Worm (Caenorhabditis elegans): ENCODE measurements around the gene C40C9.3.

Gene C40C9.3

ce11 chrX:13663641-13664633 is 16.5 kb downstream of the C40C9.3 start, which contains the start of gene C04A11.5 (continued):
- TF ChIP-seq sptf-1 (tag; optimal IDR thresholded peaks at IDR 0.05) (no peak), sup-37 (GFP tag; optimal IDR thresholded peaks at IDR 0.05) (no peak), egl-13 (tag; optimal IDR thresholded peaks at IDR 0.05) (no peak), egl-27 (tag; optimal IDR thresholded peaks at IDR 0.05) (no peak), dsc-1 (tag; optimal IDR thresholded peaks at IDR 0.05) (no peak), snu-23 (GFP tag; optimal IDR thresholded peaks at IDR 0.05) (peak; percentile 35), unc-98 (GFP tag; IDR thresholded peaks at IDR 0.05) (no peak), nhr-76 (tag; optimal IDR thresholded peaks at IDR 0.05) (no peak), fkh-8 (tag; optimal IDR thresholded peaks at IDR 0.05) (no peak), nhr-47 (tag; optimal IDR thresholded peaks at IDR 0.05) (no peak), nhr-20 (tag; optimal IDR thresholded peaks at IDR 0.05) (peak; percentile 70), vab-15 (tag; optimal IDR thresholded peaks at IDR 0.05) (no peak)

DNA sequence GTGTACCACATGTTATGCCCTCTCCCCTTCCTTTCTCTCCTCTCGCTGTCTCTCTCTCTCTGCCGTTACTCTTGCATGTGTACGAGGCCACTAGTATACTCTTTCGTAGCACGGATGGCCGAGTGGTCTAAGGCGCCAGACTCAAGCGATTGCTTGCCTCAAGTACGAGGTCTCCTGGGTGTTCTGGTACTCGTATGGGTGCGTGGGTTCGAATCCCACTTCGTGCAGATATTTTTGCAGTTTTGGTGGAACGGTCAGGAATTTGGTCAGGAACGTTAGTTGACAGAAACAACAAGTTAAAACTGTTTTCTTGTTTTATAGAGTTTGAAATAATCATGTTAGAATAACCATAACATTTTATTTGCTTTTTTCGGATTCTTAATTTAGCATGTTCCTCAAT is 18.0 kb downstream of the C40C9.3 start:
- peak; percentile 90 for TF ChIP-seq nhr-90 (tag; optimal IDR thresholded peaks at IDR 0.05; ENCODE audit: poor library complexity)
- no peak for TF ChIP-seq pqm-1 (tag; optimal IDR thresholded peaks at IDR 0.05)
- TF ChIP-seq lsy-2 (tag; optimal IDR thresholded peaks at IDR 0.05) = peak; percentile 61 to 79
- TF ChIP-seq nhr-28 (tag; optimal IDR thresholded peaks at IDR 0.05) = no peak
- TF ChIP-seq nhr-237 (tag; optimal IDR thresholded peaks at IDR 0.05) = no peak
- TF ChIP-seq F16B12.6 (tag; optimal IDR thresholded peaks at IDR 0.05) = peak; percentile 35
- no peak for TF ChIP-seq tlp-1 (tag; optimal IDR thresholded peaks at IDR 0.05)
- no peak for TF ChIP-seq aha-1 (tag; optimal IDR thresholded peaks at IDR 0.05)
- no peak for TF ChIP-seq unc-30 (tag; optimal IDR thresholded peaks at IDR 0.05)
- peak in 3 of 6 experiments; percentile 50 to 84 (median 60) for TF ChIP-seq elt-3 (tag; optimal IDR thresholded peaks at IDR 0.05)
- TF ChIP-seq mdl-1 (tag; optimal IDR thresholded peaks at IDR 0.05) = peak in 1 of 2 experiments; percentile 89
- TF ChIP-seq mep-1 (tag; optimal IDR thresholded peaks at IDR 0.05) = peak; percentile 90
- TF ChIP-seq lir-3 (tag; optimal IDR thresholded peaks at IDR 0.05; ENCODE audit: poor library complexity) = peak; percentile 60
- TF ChIP-seq nhr-85 (tag) = peak; percentile 84
- TF ChIP-seq Y116A8C.19 (tag; optimal IDR thresholded peaks at IDR 0.05; ENCODE audit: borderline replicate concordance) = no peak
- peak; percentile 81 for TF ChIP-seq unc-86 (tag; optimal IDR thresholded peaks at IDR 0.05)
- TF ChIP-seq nhr-71 (tag; optimal IDR thresholded peaks at IDR 0.05) = peak; percentile 88
- no peak for TF ChIP-seq fkh-4 (tag; optimal IDR thresholded peaks at IDR 0.05; ENCODE audit: borderline replicate concordance)
- peak; percentile 40 to 83 for TF ChIP-seq lin-35 (GFP tag; optimal IDR thresholded peaks at IDR 0.05)
- peak; percentile 58 for TF ChIP-seq zip-4 (GFP tag; optimal IDR thresholded peaks at IDR 0.05)
- no peak for TF ChIP-seq ets-5 (GFP tag; IDR thresholded peaks at IDR 0.05)
- peak; percentile 75 for TF ChIP-seq irx-1 (tag; optimal IDR thresholded peaks at IDR 0.05)
- peak; percentile 51 to 52 for TF ChIP-seq efl-1 (optimal IDR thresholded peaks at IDR 0.05)
- peak; percentile 36 to 93 for TF ChIP-seq efl-1 (GFP tag; optimal IDR thresholded peaks at IDR 0.05 in 1 of 2)
- peak; percentile 88 for TF ChIP-seq swsn-7 (tag; optimal IDR thresholded peaks at IDR 0.05)
- peak; percentile 84 to 88 (median 85) for TF ChIP-seq ceh-82 (tag; optimal IDR thresholded peaks at IDR 0.05)
- no peak for TF ChIP-seq unc-62 (GFP tag; optimal IDR thresholded peaks at IDR 0.05)
- TF ChIP-seq blmp-1 (tag; optimal IDR thresholded peaks at IDR 0.05) = peak; percentile 50
- no peak for TF ChIP-seq unc-98 (GFP tag; IDR thresholded peaks at IDR 0.05)
- TF ChIP-seq lin-39 (tag; optimal IDR thresholded peaks at IDR 0.05) = peak; percentile 34
- no peak for TF ChIP-seq sptf-1 (tag; optimal IDR thresholded peaks at IDR 0.05)
- no peak for TF ChIP-seq ces-1 (GFP tag; optimal IDR thresholded peaks at IDR 0.05)
- peak; percentile 79 for TF ChIP-seq nhr-77 (tag; optimal IDR thresholded peaks at IDR 0.05)
- TF ChIP-seq elt-2 (tag; optimal IDR thresholded peaks at IDR 0.05) = peak; percentile 57
- TF ChIP-seq egl-27 (tag; optimal IDR thresholded peaks at IDR 0.05) = no peak
- peak; percentile 82 for TF ChIP-seq xbp-1 (tag; optimal IDR thresholded peaks at IDR 0.05)
- TF ChIP-seq skn-1 (tag; optimal IDR thresholded peaks at IDR 0.05) = peak; percentile 75
- TF ChIP-seq hlh-17 (GFP tag; optimal IDR thresholded peaks at IDR 0.05; ENCODE audit: borderline replicate concordance) = no peak
- peak; percentile 1 for TF ChIP-seq ztf-4 (tag; optimal IDR thresholded peaks at IDR 0.05)
- peak; percentile 90 for TF ChIP-seq rnt-1 (tag; optimal IDR thresholded peaks at IDR 0.05)
- peak; percentile 87 for TF ChIP-seq vab-15 (tag; optimal IDR thresholded peaks at IDR 0.05)
